Fruit fly (Drosophila melanogaster) whole organism, embryonic: ENCODE results near the gene CG5021.

Experiments used
- Atf3 ChIP-seq: fragments of 200-800 bp; sonication (Bioruptor generic); optimal IDR thresholded peaks from 3 replicates; lab custom pipeline; 2016; ENCODE audit warnings: missing biosample characterization, missing genetic modification characterization
- Atf6 ChIP-seq: fragments of 200-800 bp; sonication (Bioruptor generic); IDR thresholded peaks from 2 replicates; pipeline ENCODE4 v1.3.6; 2022; ENCODE audit warnings: missing biosample characterization, missing genetic modification characterization
- Bteb2 ChIP-seq: fragments of 200-800 bp; sonication (Bioruptor generic); optimal IDR thresholded peaks from 2 replicates; lab custom pipeline; 2016; ENCODE audit warnings: missing biosample characterization, missing genetic modification characterization
- CG11456 ChIP-seq: fragments of 200-800 bp; sonication (Bioruptor generic); IDR thresholded peaks from 3 replicates; pipeline ENCODE4 v1.3.6; 2022; ENCODE audit warnings: missing biosample characterization, missing genetic modification characterization
- CG12299 ChIP-seq: fragments of 200-800 bp; sonication (Bioruptor generic); optimal IDR thresholded peaks from 2 replicates; lab custom pipeline; 2018; ENCODE audit warnings: missing biosample characterization, mild to moderate bottlenecking, missing genetic modification characterization
- CG1792 ChIP-seq: fragments of 200-800 bp; sonication (Bioruptor generic); optimal IDR thresholded peaks from 2 replicates; lab custom pipeline; 2016; ENCODE audit warnings: missing biosample characterization, missing genetic modification characterization
- CG18599 ChIP-seq: fragments of 200-800 bp; sonication (Bioruptor generic); optimal IDR thresholded peaks from 3 replicates; lab custom pipeline; 2017; ENCODE audit warnings: missing biosample characterization, missing genetic modification characterization, mild to moderate bottlenecking, moderate library complexity, missing genetic modification reagents
- CG2116 ChIP-seq: fragments of 200-800 bp; sonication (Bioruptor generic); optimal IDR thresholded peaks from 3 replicates; lab custom pipeline; 2018; ENCODE audit warnings: missing biosample characterization, mild to moderate bottlenecking, missing genetic modification characterization
- CG31224 ChIP-seq: fragments of 200-800 bp; sonication (Bioruptor generic); IDR thresholded peaks from 2 replicates; pipeline ENCODE4 v1.3.6; 2022; ENCODE audit warnings: missing biosample characterization, missing genetic modification characterization
- CG31441 ChIP-seq: fragments of 200-800 bp; sonication (Bioruptor generic); IDR thresholded peaks from 2 replicates; pipeline ENCODE4 v1.3.6; 2022; ENCODE audit warnings: missing biosample characterization, missing genetic modification characterization
- CG32532 ChIP-seq: fragments of 200-800 bp; sonication (Bioruptor generic); IDR thresholded peaks from 2 replicates; pipeline ENCODE4 v1.3.6; 2022; ENCODE audit warnings: missing biosample characterization, missing genetic modification characterization
- CG3281 ChIP-seq: fragments of 200-800 bp; sonication (Bioruptor generic); optimal IDR thresholded peaks from 3 replicates; lab custom pipeline; 2017; ENCODE audit warnings: missing biosample characterization, mild to moderate bottlenecking, missing genetic modification characterization
- CG33557 ChIP-seq: fragments of 200-800 bp; sonication (Bioruptor generic); optimal IDR thresholded peaks from 2 replicates; lab custom pipeline; 2019; ENCODE audit warnings: missing biosample characterization, mild to moderate bottlenecking, missing genetic modification characterization, moderate library complexity
- CG34376 ChIP-seq: fragments of 200-800 bp; sonication (Bioruptor generic); optimal IDR thresholded peaks from 2 replicates; lab custom pipeline; 2018; ENCODE audit warnings: missing biosample characterization, mild to moderate bottlenecking, missing genetic modification characterization
- CG4328 ChIP-seq: fragments of 200-800 bp; sonication (Bioruptor generic); optimal IDR thresholded peaks from 3 replicates; lab custom pipeline; 2017; ENCODE audit warnings: missing biosample characterization, missing genetic modification reagents, missing genetic modification characterization
- CG4707 ChIP-seq: fragments of 200-800 bp; sonication (Bioruptor generic); optimal IDR thresholded peaks from 2 replicates; lab custom pipeline; 2018; ENCODE audit warnings: missing biosample characterization, mild to moderate bottlenecking, missing genetic modification characterization, moderate library complexity
- CG6683 ChIP-seq: fragments of 200-800 bp; sonication (Bioruptor generic); optimal IDR thresholded peaks from 2 replicates; lab custom pipeline; 2017; ENCODE audit warnings: missing biosample characterization, mild to moderate bottlenecking, missing genetic modification characterization, missing genetic modification reagents
- CG7786 ChIP-seq: fragments of 200-800 bp; sonication (Bioruptor generic); optimal IDR thresholded peaks from 2 replicates; lab custom pipeline; 2016; ENCODE audit warnings: missing biosample characterization, missing genetic modification characterization
- CG7928 ChIP-seq: fragments of 200-800 bp; sonication (Bioruptor generic); optimal IDR thresholded peaks from 2 replicates; lab custom pipeline; 2017; ENCODE audit warnings: missing biosample characterization, mild to moderate bottlenecking, missing genetic modification characterization
- CG8924 ChIP-seq: fragments of 200-800 bp; optimal IDR thresholded peaks from 3 replicates; lab custom pipeline; 2019; ENCODE audit warnings: missing biosample characterization, mild to moderate bottlenecking, missing genetic modification characterization, moderate library complexity
- CG9817 ChIP-seq: fragments of 200-800 bp; sonication (Bioruptor generic); optimal IDR thresholded peaks from 2 replicates; lab custom pipeline; 2018; ENCODE audit warnings: missing biosample characterization, mild to moderate bottlenecking, missing genetic modification characterization, moderate library complexity
- Chrac-16 ChIP-seq: fragments of 200-800 bp; sonication (Bioruptor generic); optimal IDR thresholded peaks from 3 replicates; lab custom pipeline; 2016; ENCODE audit warnings: missing biosample characterization, missing genetic modification characterization
- HLH4C ChIP-seq: fragments of 200-800 bp; sonication (Bioruptor generic); IDR thresholded peaks from 3 replicates; pipeline ENCODE4 v1.3.6; 2022; ENCODE audit warnings: missing biosample characterization, missing genetic modification characterization; ENCODE audit not compliant: partially characterized antibody
- Hand ChIP-seq: fragments of 200-800 bp; sonication (Bioruptor generic); optimal IDR thresholded peaks from 2 replicates; lab custom pipeline; 2017; ENCODE audit warnings: mild to moderate bottlenecking, missing biosample characterization, missing genetic modification reagents, missing genetic modification characterization
- Hr51 ChIP-seq, 2 experiments: fragments of 200-800 bp; sonication (Bioruptor generic); optimal IDR thresholded peaks; 2 replicates in 1 of 2; 3 replicates in 1 of 2; lab custom pipeline; 2016 to 2018; ENCODE audit warnings: missing biosample characterization in 2 of 2, missing genetic modification characterization in 2 of 2, mild to moderate bottlenecking in 1 of 2, moderate library complexity in 1 of 2
- PHDP ChIP-seq: fragments of 200-800 bp; sonication (Bioruptor generic); optimal IDR thresholded peaks from 3 replicates; lab custom pipeline; 2018; ENCODE audit warnings: missing biosample characterization, mild to moderate bottlenecking, missing genetic modification characterization, moderate library complexity
- Pdp1 ChIP-seq, 2 experiments: fragments of 200-800 bp; sonication (Bioruptor generic); optimal IDR thresholded peaks; 3 replicates each; lab custom pipeline; 2016; ENCODE audit warnings: missing biosample characterization in 2 of 2, missing genetic modification characterization in 2 of 2, mild to moderate bottlenecking in 1 of 2, moderate library complexity in 1 of 2
- Side ChIP-seq: fragments of 200-800 bp; sonication (Bioruptor generic); optimal IDR thresholded peaks from 2 replicates; lab custom pipeline; 2016; ENCODE audit warnings: missing biosample characterization, missing genetic modification characterization
- Taf1 ChIP-seq: fragments of 200-800 bp; sonication (Bioruptor generic); IDR thresholded peaks from 2 replicates; pipeline ENCODE4 v1.3.6; 2022; ENCODE audit warnings: missing biosample characterization, missing genetic modification characterization
- Vsx1 ChIP-seq: fragments of 200-800 bp; sonication (Bioruptor generic); optimal IDR thresholded peaks from 2 replicates; lab custom pipeline; 2017; ENCODE audit warnings: missing biosample characterization, mild to moderate bottlenecking, missing genetic modification characterization, missing genetic modification reagents
- Xrp1 ChIP-seq: fragments of 200-800 bp; sonication (Bioruptor generic); IDR thresholded peaks from 2 replicates; pipeline ENCODE4 v1.3.6; 2022; ENCODE audit warnings: missing biosample characterization, missing genetic modification characterization
- ap ChIP-seq: fragments of 200-800 bp; sonication (Bioruptor generic); IDR thresholded peaks from 2 replicates; pipeline ENCODE4 v1.3.6; 2022; ENCODE audit warnings: missing biosample characterization, missing genetic modification characterization
- bab2 ChIP-seq: fragments of 200-800 bp; sonication (Bioruptor generic); optimal IDR thresholded peaks from 2 replicates; lab custom pipeline; 2016; ENCODE audit warnings: missing biosample characterization, missing genetic modification characterization
- ci ChIP-seq: fragments of 200-800 bp; sonication (Bioruptor generic); IDR thresholded peaks from 3 replicates; pipeline ENCODE4 v1.3.6; 2022; ENCODE audit warnings: missing biosample characterization, missing genetic modification characterization
- crp ChIP-seq, 2 experiments: fragments of 200-800 bp; sonication (Bioruptor generic); optimal IDR thresholded peaks; 2 replicates in 1 of 2; 3 replicates in 1 of 2; lab custom pipeline; 2017; ENCODE audit warnings: missing biosample characterization in 2 of 2, missing genetic modification characterization in 2 of 2, mild to moderate bottlenecking in 1 of 2, moderate library complexity in 1 of 2
- cwo ChIP-seq: fragments of 200-800 bp; sonication (Bioruptor generic); optimal IDR thresholded peaks from 3 replicates; lab custom pipeline; 2017; ENCODE audit warnings: missing biosample characterization, missing genetic modification characterization, mild to moderate bottlenecking, moderate library complexity, missing genetic modification reagents
- eve ChIP-seq, 2 experiments: fragments of >200 bp; optimal IDR thresholded peaks; 2 replicates each; lab custom pipeline; 2017; ENCODE audit warnings: missing biosample characterization in 2 of 2, missing genetic modification characterization in 2 of 2
- her ChIP-seq: fragments of 200-800 bp; sonication (Bioruptor generic); optimal IDR thresholded peaks from 2 replicates; lab custom pipeline; 2016; ENCODE audit warnings: missing biosample characterization, missing genetic modification characterization
- jing ChIP-seq: fragments of 200-800 bp; sonication (Bioruptor generic); optimal IDR thresholded peaks from 2 replicates; lab custom pipeline; 2018; ENCODE audit warnings: missing biosample characterization, mild to moderate bottlenecking, missing genetic modification characterization
- ken ChIP-seq: fragments of 200-800 bp; sonication (Bioruptor generic); IDR thresholded peaks from 3 replicates; pipeline ENCODE4 v1.3.6; 2022; ENCODE audit warnings: missing biosample characterization, missing genetic modification characterization
- pan ChIP-seq, 4 experiments: fragments of >200 bp in 3 of 4; fragments of 200-800 bp in 1 of 4; sonication (Bioruptor generic) in 1 of 4; optimal IDR thresholded peaks in 3 of 4; IDR thresholded peaks in 1 of 4; 2 replicates each; pipeline versions ENCODE4 v1.3.6 to Lab custom; 2017 to 2022; ENCODE audit warnings: missing biosample characterization in 2 of 4, missing genetic modification characterization in 2 of 4, mixed read lengths in 1 of 4
- peb ChIP-seq: fragments of 200-800 bp; sonication (Bioruptor generic); IDR thresholded peaks from 2 replicates; pipeline ENCODE4 v1.3.6; 2022; ENCODE audit warnings: missing biosample characterization, missing genetic modification characterization
- row ChIP-seq: fragments of 200-800 bp; sonication (Bioruptor generic); IDR thresholded peaks from 3 replicates; pipeline ENCODE4 v1.3.6; 2022; ENCODE audit warnings: missing biosample characterization, missing genetic modification characterization
- sens-2 ChIP-seq: fragments of 200-800 bp; sonication (Bioruptor generic); IDR thresholded peaks from 2 replicates; pipeline ENCODE4 v1.3.6; 2022; ENCODE audit warnings: missing biosample characterization, missing genetic modification characterization
- stwl ChIP-seq: fragments of 200-800 bp; sonication (Bioruptor generic); optimal IDR thresholded peaks from 3 replicates; lab custom pipeline; 2018; ENCODE audit warnings: missing biosample characterization, mild to moderate bottlenecking, missing genetic modification characterization, moderate library complexity
- trem ChIP-seq: fragments of 200-800 bp; optimal IDR thresholded peaks from 3 replicates; lab custom pipeline; 2019; ENCODE audit warnings: missing biosample characterization, mild to moderate bottlenecking, missing genetic modification characterization, moderate library complexity
- tx ChIP-seq: fragments of 200-800 bp; sonication (Bioruptor generic); optimal IDR thresholded peaks from 2 replicates; lab custom pipeline; 2016; ENCODE audit warnings: missing biosample characterization, missing genetic modification characterization

The CG5021 gene

DNA sequence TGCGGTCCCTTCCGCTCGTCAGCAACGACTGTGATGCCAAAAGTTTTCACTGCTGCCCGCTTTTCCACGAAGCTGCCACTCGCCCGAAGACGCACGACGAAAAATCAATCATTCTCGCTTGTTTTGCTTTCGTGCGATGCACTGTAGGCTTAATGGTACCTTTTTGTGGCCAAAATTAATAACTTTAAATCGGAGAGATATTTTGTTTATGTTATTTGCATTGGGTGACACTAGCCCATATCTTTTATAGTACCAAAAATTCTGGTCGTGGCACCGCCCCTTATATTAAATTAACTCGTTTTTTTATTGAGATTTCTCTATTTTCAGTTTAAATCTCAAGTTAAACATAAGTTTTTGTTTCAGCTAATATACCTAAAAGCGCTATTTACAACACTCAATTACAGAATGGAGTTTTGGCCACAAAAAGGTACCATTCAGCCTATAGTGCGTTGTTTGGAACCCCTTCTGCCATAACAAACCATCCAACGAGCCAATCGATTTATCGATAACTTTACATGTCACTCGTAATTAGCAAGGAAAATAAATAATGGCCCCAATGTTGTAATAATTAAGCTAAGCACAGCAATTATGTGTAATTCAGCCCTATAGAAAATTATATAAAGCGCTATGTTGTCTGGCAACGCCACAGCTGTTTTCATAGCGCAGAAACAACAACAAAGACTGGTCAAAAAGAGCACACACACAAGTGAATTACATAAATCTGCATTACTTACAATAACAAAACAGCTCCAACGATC lies 13.3 kb upstream of the CG5021 start (continued):
- TF ChIP-seq ken (GFP tag; lab: Robert Waterston, UW) (0 out of 3 replicates have a peak, but pooled peaks have one; percentile 21), PHDP (tag; lab: Kevin White, UChicago) (peak; percentile 69), CG9817 (tag; lab: Kevin White, UChicago) (peak; percentile 55), Hand (GFP tag; lab: Kevin White, UChicago) (peak; percentile 57), Pdp1 (GFP tag; optimal IDR thresholded peaks at IDR 0.05; lab: Kevin White, UChicago) (peak; percentile 57 to 99), crp (GFP tag; optimal IDR thresholded peaks at IDR 0.05; lab: Kevin White, UChicago) (peak in 1 of 2 experiments; percentile 52), CG18599 (GFP tag; lab: Kevin White, UChicago) (peak; percentile 82), cwo (GFP tag; lab: Kevin White, UChicago) (peak; percentile 63), CG2116 (GFP tag; lab: Kevin White, UChicago) (peak; percentile 44), Taf1 (GFP tag; lab: Robert Waterston, UW) (no peak), CG31224 (peak; percentile 34; the same call in 1 of the 2 replicates), CG11456 (GFP tag; lab: Robert Waterston, UW) (no peak), CG6683 (GFP tag; lab: Kevin White, UChicago) (peak; percentile 51), Vsx1 (GFP tag; lab: Kevin White, UChicago) (peak; percentile 80), CG4707 (GFP tag; lab: Kevin White, UChicago) (peak; percentile 96), jing (GFP tag; lab: Kevin White, UChicago) (peak; percentile 21), CG7928 (GFP tag; lab: Kevin White, UChicago) (peak; percentile 2), eve (GFP tag; optimal IDR thresholded peaks at IDR 0.05; lab: Kevin White, UChicago) (no peak), CG1792 (GFP tag; lab: Kevin White, UChicago) (no peak), Atf3 (no peak), tx (peak; percentile 50), CG3281 (GFP tag; lab: Kevin White, UChicago) (peak; percentile 73), CG12299 (tag; lab: Kevin White, UChicago) (peak; percentile 68), ci (GFP tag; lab: Robert Waterston, UW) (peak; percentile 82), CG8924 (peak; percentile 60), CG33557 (GFP tag; lab: Kevin White, UChicago) (peak; percentile 16), Chrac-16 (no peak), her (no peak), sens-2 (GFP tag; lab: Robert Waterston, UW) (no peak; the same call in 1 of the 2 replicates), Bteb2 (no peak), CG34376 (peak; percentile 78), Hr51 (GFP tag; optimal IDR thresholded peaks at IDR 0.05; lab: Kevin White, UChicago) (peak in 1 of 2 experiments; percentile 82), stwl (tag; lab: Kevin White, UChicago) (peak; percentile 27), ap (GFP tag; lab: Robert Waterston, UW) (no peak), CG4328 (GFP tag; lab: Kevin White, UChicago) (peak; percentile 68), CG31441 (GFP tag; lab: Robert Waterston, UW) (peak; percentile 84), pan (optimal IDR thresholded peaks at IDR 0.05; lab: Kevin White, UChicago) (no peak), pan (GFP tag; optimal IDR thresholded peaks at IDR 0.05 in 1 of 2, IDR thresholded peaks at IDR 0.05 in 1 of 2) (peak in 1 of 2 experiments; percentile 16), row (GFP tag; lab: Robert Waterston, UW) (peak; percentile 93), CG32532 (GFP tag; lab: Robert Waterston, UW) (0 out of 2 replicates have a peak, but pooled peaks have one; percentile 9), bab2 (GFP tag; lab: Kevin White, UChicago) (peak; percentile 45), CG7786 (GFP tag; lab: Kevin White, UChicago) (peak; percentile 36), Xrp1 (GFP tag; lab: Robert Waterston, UW) (peak; percentile 50; the same call in 1 of the 2 replicates), Side (GFP tag; lab: Kevin White, UChicago) (peak; percentile 16), Atf6 (GFP tag; lab: Robert Waterston, UW) (0 out of 2 replicates have a peak, but pooled peaks have one; percentile 17), peb (GFP tag; lab: Robert Waterston, UW) (0 out of 2 replicates have a peak, but pooled peaks have one; percentile 6), trem (tag; lab: Kevin White, UChicago) (peak; percentile 9), HLH4C (GFP tag; lab: Robert Waterston, UW) (peak; percentile 45)
